Worm (Caenorhabditis elegans): ENCODE measurements around the gene srf-3.

srf-3 gene

DNA sequence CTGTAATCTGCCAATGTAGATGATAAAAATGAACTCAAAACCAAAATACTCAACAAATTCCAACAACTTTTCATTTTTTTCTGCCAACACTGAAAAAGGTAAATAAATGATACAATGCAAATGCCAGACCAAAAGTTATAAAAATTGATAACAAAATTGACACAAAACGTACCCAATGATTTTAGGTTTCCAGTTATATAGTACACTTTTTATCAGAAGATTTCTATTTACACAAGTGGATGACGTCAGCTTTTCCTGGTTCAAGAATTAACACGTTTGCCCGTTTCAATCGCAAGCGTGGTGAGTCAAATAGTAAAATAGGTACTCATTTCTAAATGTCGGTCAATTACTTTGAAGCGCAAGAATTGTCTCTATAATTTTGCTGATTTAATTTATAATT lies 30.2 kb downstream of the srf-3 start, which contains the start of gene ZK896.5:
Gene ZK896.5, minus strand, starts transcription at position 89 of the 400 bp plus-strand sequence.
- no peak for TF ChIP-seq nhr-2 (tag; optimal IDR thresholded peaks at IDR 0.05)
- TF ChIP-seq elt-3 (tag; optimal IDR thresholded peaks at IDR 0.05): no peak
- no peak for TF ChIP-seq cnd-1 (tag; optimal IDR thresholded peaks at IDR 0.05)
- TF ChIP-seq lsy-2 (tag; optimal IDR thresholded peaks at IDR 0.05): no peak
- no peak for TF ChIP-seq blmp-1 (tag; optimal IDR thresholded peaks at IDR 0.05)
- TF ChIP-seq ceh-83 (GFP tag; optimal IDR thresholded peaks at IDR 0.05): no peak
- TF ChIP-seq bed-3 (GFP tag; optimal IDR thresholded peaks at IDR 0.05): no peak
- TF ChIP-seq lin-32 (GFP tag; optimal IDR thresholded peaks at IDR 0.05): no peak
- no peak for TF ChIP-seq sem-2 (GFP tag; optimal IDR thresholded peaks at IDR 0.05)
- TF ChIP-seq lin-13 (tag; optimal IDR thresholded peaks at IDR 0.05): no peak
- no peak for TF ChIP-seq snpc-4 (tag; optimal IDR thresholded peaks at IDR 0.05)
- TF ChIP-seq unc-120 (tag; optimal IDR thresholded peaks at IDR 0.05; ENCODE audit: poor library complexity, severe bottlenecking): no peak
- TF ChIP-seq hlh-1 (tag; optimal IDR thresholded peaks at IDR 0.05): no peak
- no peak for TF ChIP-seq nhr-12 (tag; optimal IDR thresholded peaks at IDR 0.05)
- no peak for TF ChIP-seq zip-8 (tag; optimal IDR thresholded peaks at IDR 0.05)

DNA sequence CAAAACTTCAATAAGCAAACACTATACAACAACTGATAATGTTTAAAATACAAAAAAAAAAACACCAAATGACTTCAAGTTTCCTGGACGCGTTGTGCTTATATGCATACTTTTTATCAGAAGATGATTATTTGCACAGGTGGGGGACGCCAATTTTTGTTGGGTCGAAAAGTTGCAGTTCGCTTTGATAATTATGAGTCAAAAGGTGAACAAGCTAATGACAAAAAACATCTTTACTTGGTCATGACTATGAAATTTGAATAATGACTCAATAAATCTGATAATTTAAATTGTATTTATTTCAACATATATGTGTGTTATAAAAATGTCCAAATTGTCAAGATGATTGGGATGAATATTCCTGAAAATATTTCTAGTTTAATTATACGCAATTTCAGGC lies 33.9 kb downstream of the srf-3 start, which contains the start of gene ZK896.4:
Gene ZK896.4, minus strand, starts transcription at position 101 of the 400 bp plus-strand sequence.
- TF ChIP-seq nhr-76 (tag; optimal IDR thresholded peaks at IDR 0.05) (no peak), ces-1 (GFP tag; optimal IDR thresholded peaks at IDR 0.05) (no peak), snpc-4 (tag; optimal IDR thresholded peaks at IDR 0.05) (no peak), sem-2 (GFP tag; optimal IDR thresholded peaks at IDR 0.05) (no peak)

ce11 chrIV:12886012-12886411 lies 36.7 kb downstream of the srf-3 start:
- TF ChIP-seq snpc-4 (tag; optimal IDR thresholded peaks at IDR 0.05) (no peak), lin-13 (tag; optimal IDR thresholded peaks at IDR 0.05) (no peak), hlh-1 (tag; optimal IDR thresholded peaks at IDR 0.05) (no peak), ceh-43 (GFP tag; optimal IDR thresholded peaks at IDR 0.05) (no peak), nhr-28 (tag; optimal IDR thresholded peaks at IDR 0.05) (no peak), cnd-1 (tag; optimal IDR thresholded peaks at IDR 0.05) (no peak), tbx-8 (GFP tag; optimal IDR thresholded peaks at IDR 0.05) (no peak), sem-2 (GFP tag; optimal IDR thresholded peaks at IDR 0.05) (no peak), nhr-12 (tag; optimal IDR thresholded peaks at IDR 0.05) (no peak), nhr-237 (tag; optimal IDR thresholded peaks at IDR 0.05) (no peak), flh-1 (GFP tag; optimal IDR thresholded peaks at IDR 0.05) (no peak), ztf-11 (tag; optimal IDR thresholded peaks at IDR 0.05) (no peak)

ce11 chrIV:12890445-12890844 lies 41.1 kb downstream of the srf-3 start, which contains the start of gene K08D8.6:
K08D8.6 (minus strand) TSS chrIV:12890508.
- TF ChIP-seq sem-2 (GFP tag; optimal IDR thresholded peaks at IDR 0.05) (no peak), hlh-1 (tag; optimal IDR thresholded peaks at IDR 0.05) (no peak), mls-2 (tag; optimal IDR thresholded peaks at IDR 0.05) (no peak), lsy-2 (tag; optimal IDR thresholded peaks at IDR 0.05) (no peak), unc-39 (tag; optimal IDR thresholded peaks at IDR 0.05) (no peak), nhr-12 (tag; optimal IDR thresholded peaks at IDR 0.05) (no peak), snpc-4 (tag; optimal IDR thresholded peaks at IDR 0.05) (no peak), unc-62 (GFP tag; optimal IDR thresholded peaks at IDR 0.05) (no peak), ceh-83 (GFP tag; optimal IDR thresholded peaks at IDR 0.05) (no peak), ces-1 (GFP tag; optimal IDR thresholded peaks at IDR 0.05) (no peak), mep-1 (tag; optimal IDR thresholded peaks at IDR 0.05) (no peak), mab-5 (tag; optimal IDR thresholded peaks at IDR 0.05) (no peak), unc-120 (tag; optimal IDR thresholded peaks at IDR 0.05; ENCODE audit: poor library complexity, severe bottlenecking) (no peak), flh-1 (GFP tag; optimal IDR thresholded peaks at IDR 0.05) (no peak), nhr-28 (tag; optimal IDR thresholded peaks at IDR 0.05) (no peak), pha-4 (tag; optimal IDR thresholded peaks at IDR 0.05) (no peak), nhr-76 (tag; optimal IDR thresholded peaks at IDR 0.05) (no peak), M03D4.4 (tag; optimal IDR thresholded peaks at IDR 0.05) (no peak)

- TF ChIP-seq cnd-1 (tag; optimal IDR thresholded peaks at IDR 0.05) (no peak), tbx-8 (GFP tag; optimal IDR thresholded peaks at IDR 0.05) (no peak)
These were observed 41.8 kb downstream of the srf-3 start for ce11 chrIV:12891080-12891479.

DNA sequence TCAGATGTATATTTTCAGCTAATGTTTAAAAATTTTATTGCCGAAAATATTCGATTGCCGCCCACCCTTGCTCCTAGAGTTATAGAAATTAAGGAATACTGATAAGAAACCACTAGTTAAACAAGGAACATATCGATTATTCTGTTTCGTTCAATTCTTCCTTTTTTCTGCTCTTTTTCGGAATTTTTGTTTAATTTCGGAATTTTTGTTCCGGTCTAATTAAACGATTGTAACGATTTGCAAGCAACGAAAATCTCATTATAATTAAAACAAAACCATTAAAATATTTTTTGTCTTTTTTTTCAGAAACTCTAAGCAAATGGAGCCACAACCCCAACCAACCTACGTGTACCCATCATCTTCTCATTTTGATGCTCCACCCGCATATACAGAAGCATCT lies 42.9 kb downstream of the srf-3 start, which contains the start of gene K08D8.1:
Gene K08D8.1, plus strand, starts transcription at position 301 of the 400 bp plus-strand sequence.
- TF ChIP-seq ces-1 (GFP tag; optimal IDR thresholded peaks at IDR 0.05) (no peak), unc-39 (tag; optimal IDR thresholded peaks at IDR 0.05) (no peak), zip-8 (tag; optimal IDR thresholded peaks at IDR 0.05) (no peak), ceh-43 (GFP tag; optimal IDR thresholded peaks at IDR 0.05) (no peak), nhr-28 (tag; optimal IDR thresholded peaks at IDR 0.05) (no peak), cnd-1 (tag; optimal IDR thresholded peaks at IDR 0.05) (no peak), unc-62 (GFP tag; optimal IDR thresholded peaks at IDR 0.05) (no peak), tbx-8 (GFP tag; optimal IDR thresholded peaks at IDR 0.05) (no peak), mep-1 (tag; optimal IDR thresholded peaks at IDR 0.05) (no peak), bed-3 (GFP tag; optimal IDR thresholded peaks at IDR 0.05) (no peak), lin-13 (tag; optimal IDR thresholded peaks at IDR 0.05) (no peak), mls-2 (tag; optimal IDR thresholded peaks at IDR 0.05) (no peak), sem-2 (GFP tag; optimal IDR thresholded peaks at IDR 0.05) (no peak), drap-1 (GFP tag; optimal IDR thresholded peaks at IDR 0.05) (no peak), nhr-2 (tag; optimal IDR thresholded peaks at IDR 0.05) (no peak), nhr-237 (tag; optimal IDR thresholded peaks at IDR 0.05) (no peak)

Data from whole organism, mixed stage, embryonic.